Worm (Caenorhabditis elegans): ENCODE results near the gene ced-3.

ced-3 gene

ce11 chrIV:13149276-13149675 is 54.7 kb downstream of the ced-3 start, which contains the start of gene nlp-79:
TSS of gene nlp-79 (plus strand) at chrIV:13149576.
- TF ChIP-seq ces-1 (GFP tag; optimal IDR thresholded peaks at IDR 0.05) (no peak), tbx-2 (tag; optimal IDR thresholded peaks at IDR 0.05) (no peak), nhr-11 (tag; optimal IDR thresholded peaks at IDR 0.05) (no peak), lin-14 (GFP tag; optimal IDR thresholded peaks at IDR 0.05) (no peak), swsn-7 (tag; optimal IDR thresholded peaks at IDR 0.05) (no peak), snpc-4 (tag; optimal IDR thresholded peaks at IDR 0.05) (no peak)

All from whole organism, L1 larva.